Worm (Caenorhabditis elegans) whole organism, young adult: ENCODE measurements around the gene str-3.

ENCODE experiments used
- T07F8.4 ChIP-seq: sonication (generic microtip); optimal IDR thresholded peaks from 2 replicates; lab custom pipeline; 2016; ENCODE audit warnings: mild to moderate bottlenecking, missing genetic modification characterization, moderate library complexity, missing compliant biosample characterization
- attf-6 ChIP-seq: fragments of 200-800 bp; sonication (Bioruptor generic); IDR thresholded peaks from 2 replicates; pipeline ENCODE4 v1.3.6; 2022; ENCODE audit warnings: missing genetic modification reagents, missing genetic modification characterization, missing compliant biosample characterization
- ets-4 ChIP-seq: fragments of 200-800 bp; sonication (Bioruptor generic); optimal IDR thresholded peaks from 2 replicates; lab custom pipeline; 2018; ENCODE audit warnings: mild to moderate bottlenecking, missing genetic modification characterization, missing compliant biosample characterization
- fkh-3 ChIP-seq: sonication (generic microtip); optimal IDR thresholded peaks from 2 replicates; lab custom pipeline; 2016; ENCODE audit warnings: mild to moderate bottlenecking, missing genetic modification characterization, missing compliant biosample characterization
- lin-54 ChIP-seq: fragments of 200-800 bp; sonication (Bioruptor generic); optimal IDR thresholded peaks from 2 replicates; lab custom pipeline; 2018; ENCODE audit warnings: mild to moderate bottlenecking, missing genetic modification characterization, missing compliant biosample characterization
- lir-1 ChIP-seq: fragments of 200-800 bp; sonication (Bioruptor generic); conservative IDR thresholded peaks from 2 replicates; pipeline ENCODE4 v1.3.6; 2022; ENCODE audit warnings: missing genetic modification reagents, missing genetic modification characterization, missing compliant biosample characterization
- rcor-1 ChIP-seq: fragments of 200-800 bp; sonication (Bioruptor generic); IDR thresholded peaks from 2 replicates; pipeline ENCODE4 v1.3.6; 2022; ENCODE audit warnings: missing genetic modification reagents, missing genetic modification characterization, missing compliant biosample characterization
- unc-62 ChIP-seq: fragments of 150-350 bp; optimal IDR thresholded peaks from 2 replicates; lab custom pipeline; 2014; ENCODE audit warnings: missing biosample characterization, missing genetic modification reagents, missing genetic modification characterization

- TF ChIP-seq ets-4 (GFP tag; lab: Kevin White, UChicago) (no peak), T07F8.4 (tag; lab: Kevin White, UChicago) (no peak), lir-1 (GFP tag; lab: Robert Waterston, UW) (no peak), unc-62 (GFP tag; lab: Kevin White, UChicago) (no peak), fkh-3 (tag; lab: Kevin White, UChicago) (no peak), attf-6 (peak; percentile 76), rcor-1 (GFP tag; lab: Robert Waterston, UW) (peak; percentile 66; the same call in 1 of the 2 replicates), lin-54 (peak; percentile 56)
These were observed 9.6 kb upstream of the str-3 start, which contains the start of gene pigk-1 for ce11 chrIV:11109771-11110170.
